Fruit fly (Drosophila melanogaster) whole organism, pupa: Measurements from ENCODE around the gene foi.

Source experiments
- CG13204 ChIP-seq: fragments of 200-800 bp; sonication (Bioruptor generic); optimal IDR thresholded peaks from 2 replicates; lab custom pipeline; 2018; ENCODE audit warnings: missing biosample characterization, mild to moderate bottlenecking, missing genetic modification characterization, moderate library complexity
- rn ChIP-seq: fragments of 200-800 bp; sonication (Bioruptor generic); IDR thresholded peaks from 2 replicates; pipeline ENCODE4 v1.3.6; 2022; ENCODE audit warnings: missing biosample characterization, missing genetic modification characterization

dm6 chr3L:8541669-8542068 lies 16.6 kb downstream of the foi start:
- TF ChIP-seq rn (GFP tag; lab: Robert Waterston, UW), result no peak
- TF ChIP-seq CG13204, result no peak
